Fruit fly (Drosophila melanogaster) Kc167 (cell line): ENCODE measurements around the gene ey.

Source experiments
- Myc ChIP-seq: fragments of >200 bp; optimal IDR thresholded peaks from 2 replicates; lab custom pipeline; 2017; ENCODE audit warnings: missing external identifiers
- Sin3A ChIP-seq: fragments of >200 bp; optimal IDR thresholded peaks from 2 replicates; lab custom pipeline; 2018; ENCODE audit warnings: missing external identifiers
- h ChIP-seq: fragments of >200 bp; optimal IDR thresholded peaks from 3 replicates; lab custom pipeline; 2018; ENCODE audit warnings: missing external identifiers

dm6 chr4:703992-704690 lies 6.7 kb downstream of the ey start:
- TF ChIP-seq h (lab: Kevin White, UChicago) (no peak), Myc (lab: Kevin White, UChicago) (no peak), Sin3A (lab: Kevin White, UChicago) (no peak)
